Fruit fly (Drosophila melanogaster) whole organism, prepupa: Measurements from ENCODE around the gene p-cup.

Experiments
- CG6854 ChIP-seq: fragments of 200-800 bp; sonication (Bioruptor generic); optimal IDR thresholded peaks from 2 replicates; lab custom pipeline; 2017; ENCODE audit warnings: missing biosample characterization, mild to moderate bottlenecking, missing genetic modification characterization
- acj6 ChIP-seq: fragments of 200-800 bp; sonication (Bioruptor generic); optimal IDR thresholded peaks from 3 replicates; lab custom pipeline; 2016; ENCODE audit warnings: missing biosample characterization, missing genetic modification characterization

- TF ChIP-seq CG6854 (GFP tag; lab: Kevin White, UChicago) = no peak
- TF ChIP-seq acj6 (GFP tag; lab: Kevin White, UChicago) = peak; percentile 11
Observed at dm6 chrX:17482808-17483207, 34.2 kb upstream of the p-cup start.
